Fruit fly (Drosophila melanogaster) whole organism, embryonic: ENCODE data around the gene CG44006.

ENCODE experiments used
- Atf6 ChIP-seq: fragments of 200-800 bp; sonication (Bioruptor generic); IDR thresholded peaks from 2 replicates; pipeline ENCODE4 v1.3.6; 2022; ENCODE audit warnings: missing biosample characterization, missing genetic modification characterization
- Awh ChIP-seq: fragments of 200-800 bp; sonication (Bioruptor generic); IDR thresholded peaks from 2 replicates; pipeline ENCODE4, ENCODE4 v1.3.6; 2022; ENCODE audit warnings: missing biosample characterization, missing genetic modification characterization
- CG10321 ChIP-seq: fragments of 200-800 bp; sonication (Bioruptor generic); IDR thresholded peaks from 2 replicates; pipeline ENCODE4 v1.3.6; 2022; ENCODE audit warnings: missing biosample characterization, missing genetic modification characterization
- CG10543 ChIP-seq: fragments of 200-800 bp; sonication (Bioruptor generic); optimal IDR thresholded peaks from 3 replicates; lab custom pipeline; 2017; ENCODE audit warnings: missing biosample characterization, mild to moderate bottlenecking, missing genetic modification characterization, moderate library complexity
- CG10979 ChIP-seq: fragments of 200-800 bp; sonication (Bioruptor generic); optimal IDR thresholded peaks from 2 replicates; lab custom pipeline; 2018; ENCODE audit warnings: missing biosample characterization, mild to moderate bottlenecking, missing genetic modification characterization, moderate library complexity
- CG12155 ChIP-seq: fragments of 200-800 bp; sonication (Bioruptor generic); optimal IDR thresholded peaks from 3 replicates; lab custom pipeline; 2016; ENCODE audit warnings: missing biosample characterization, missing genetic modification characterization
- CG12391 ChIP-seq: fragments of 200-800 bp; sonication (Bioruptor generic); optimal IDR thresholded peaks from 3 replicates; lab custom pipeline; 2018; ENCODE audit warnings: missing biosample characterization, mild to moderate bottlenecking, missing genetic modification characterization, moderate library complexity
- CG13624 ChIP-seq: fragments of 200-800 bp; sonication (Bioruptor generic); optimal IDR thresholded peaks from 2 replicates; lab custom pipeline; 2016; ENCODE audit warnings: missing biosample characterization, missing genetic modification characterization
- CG18476 ChIP-seq: fragments of 200-800 bp; sonication (Bioruptor generic); optimal IDR thresholded peaks from 2 replicates; lab custom pipeline; 2016; ENCODE audit warnings: missing biosample characterization, mild to moderate bottlenecking, missing genetic modification characterization
- CG2199 ChIP-seq: fragments of 200-800 bp; sonication (Bioruptor generic); IDR thresholded peaks from 3 replicates; pipeline ENCODE4 v1.3.6; 2022; ENCODE audit warnings: missing biosample characterization, missing genetic modification characterization
- CG30403 ChIP-seq: fragments of 200-800 bp; sonication (Bioruptor generic); optimal IDR thresholded peaks from 3 replicates; lab custom pipeline; 2016; ENCODE audit warnings: missing biosample characterization, missing genetic modification characterization
- CG32772 ChIP-seq: fragments of 200-800 bp; sonication (Bioruptor generic); IDR thresholded peaks from 2 replicates; pipeline ENCODE4 v1.3.6; 2022; ENCODE audit warnings: missing biosample characterization, missing genetic modification characterization
- CG34376 ChIP-seq: fragments of 200-800 bp; sonication (Bioruptor generic); optimal IDR thresholded peaks from 2 replicates; lab custom pipeline; 2018; ENCODE audit warnings: missing biosample characterization, mild to moderate bottlenecking, missing genetic modification characterization
- CG42726 ChIP-seq: fragments of 200-800 bp; sonication (Bioruptor generic); IDR thresholded peaks from 2 replicates; pipeline ENCODE4 v1.3.6; 2022; ENCODE audit warnings: missing biosample characterization, missing genetic modification characterization; ENCODE audit not compliant: partially characterized antibody
- CG7372 ChIP-seq: fragments of 200-800 bp; sonication (Bioruptor generic); IDR thresholded peaks from 2 replicates; pipeline ENCODE4 v1.3.6; 2022; ENCODE audit warnings: missing biosample characterization, missing genetic modification characterization
- CG7556 ChIP-seq: fragments of 200-800 bp; sonication (Bioruptor generic); optimal IDR thresholded peaks from 2 replicates; lab custom pipeline; 2017; ENCODE audit warnings: missing biosample characterization, mild to moderate bottlenecking, missing genetic modification characterization
- CG7928 ChIP-seq: fragments of 200-800 bp; sonication (Bioruptor generic); optimal IDR thresholded peaks from 2 replicates; lab custom pipeline; 2017; ENCODE audit warnings: missing biosample characterization, mild to moderate bottlenecking, missing genetic modification characterization
- CG8281 ChIP-seq: fragments of 200-800 bp; sonication (Bioruptor generic); optimal IDR thresholded peaks from 2 replicates; lab custom pipeline; 2018; ENCODE audit warnings: missing biosample characterization, mild to moderate bottlenecking, missing genetic modification characterization, moderate library complexity
- CG8388 ChIP-seq: fragments of 200-800 bp; sonication (Bioruptor generic); optimal IDR thresholded peaks from 2 replicates; lab custom pipeline; 2019; ENCODE audit warnings: missing biosample characterization, mild to moderate bottlenecking, missing genetic modification characterization, moderate library complexity
- CG9727 ChIP-seq: fragments of 200-800 bp; sonication (Bioruptor generic); optimal IDR thresholded peaks from 3 replicates; lab custom pipeline; 2017; ENCODE audit warnings: missing biosample characterization, mild to moderate bottlenecking, missing genetic modification characterization
- CG9817 ChIP-seq: fragments of 200-800 bp; sonication (Bioruptor generic); optimal IDR thresholded peaks from 2 replicates; lab custom pipeline; 2018; ENCODE audit warnings: missing biosample characterization, mild to moderate bottlenecking, missing genetic modification characterization, moderate library complexity
- Dek ChIP-seq: fragments of 200-800 bp; sonication (Bioruptor generic); optimal IDR thresholded peaks from 3 replicates; lab custom pipeline; 2019; ENCODE audit warnings: missing biosample characterization, mild to moderate bottlenecking, missing genetic modification characterization, moderate library complexity
- Dfd ChIP-seq, 2 experiments: fragments of >200 bp; optimal IDR thresholded peaks; 2 replicates each; lab custom pipeline; 2017; ENCODE audit warnings: missing biosample characterization in 2 of 2, missing genetic modification characterization in 2 of 2
- Eip74EF ChIP-seq, 2 experiments: fragments of 200-800 bp in 1 of 2; fragments of >200 bp in 1 of 2; sonication (Bioruptor generic) in 1 of 2; optimal IDR thresholded peaks; 2 replicates each; lab custom pipeline; 2017 to 2019; ENCODE audit warnings: missing biosample characterization in 2 of 2, missing genetic modification characterization in 2 of 2, mild to moderate bottlenecking in 1 of 2, moderate library complexity in 1 of 2
- Fer1 ChIP-seq: fragments of 200-800 bp; sonication (Bioruptor generic); optimal IDR thresholded peaks from 2 replicates; lab custom pipeline; 2017; ENCODE audit warnings: missing biosample characterization, mild to moderate bottlenecking, missing genetic modification characterization
- Gsc ChIP-seq: fragments of 200-800 bp; sonication (Bioruptor generic); IDR thresholded peaks from 2 replicates; pipeline ENCODE4 v1.3.6; 2022; ENCODE audit warnings: missing biosample characterization, missing genetic modification characterization
- Med ChIP-seq: fragments of 200-800 bp; sonication (Bioruptor generic); peaks from one replicate; lab custom pipeline; 2016; ENCODE audit warnings: missing biosample characterization, missing genetic modification characterization, mild to moderate bottlenecking, inconsistent platforms, moderate library complexity
- Nf-YB ChIP-seq: fragments of 200-800 bp; sonication (Bioruptor generic); optimal IDR thresholded peaks from 3 replicates; lab custom pipeline; 2019; ENCODE audit warnings: missing biosample characterization, mild to moderate bottlenecking, missing genetic modification characterization, moderate library complexity
- Oaz ChIP-seq: fragments of 200-800 bp; sonication (Bioruptor generic); IDR thresholded peaks from 2 replicates; pipeline ENCODE4 v1.3.6; 2022; ENCODE audit warnings: missing biosample characterization, missing genetic modification characterization
- Scr ChIP-seq: fragments of 200-800 bp; sonication (Bioruptor generic); IDR thresholded peaks from 2 replicates; pipeline ENCODE4 v1.3.6; 2022; ENCODE audit warnings: missing biosample characterization, missing genetic modification characterization; ENCODE audit not compliant: partially characterized antibody
- Sin3A ChIP-seq: fragments of >200 bp; optimal IDR thresholded peaks from 2 replicates; lab custom pipeline; 2018
- Stat92E ChIP-seq, 3 experiments: fragments of >200 bp in 2 of 3; fragments of 200-800 bp in 1 of 3; sonication (Bioruptor generic) in 1 of 3; optimal IDR thresholded peaks; 2 replicates each; lab custom pipeline; 2017 to 2019; ENCODE audit warnings: missing biosample characterization in 3 of 3, missing genetic modification characterization in 3 of 3, mild to moderate bottlenecking in 1 of 3, moderate library complexity in 1 of 3
- ac ChIP-seq: fragments of 200-800 bp; sonication (Bioruptor generic); optimal IDR thresholded peaks from 3 replicates; lab custom pipeline; 2017; ENCODE audit warnings: missing biosample characterization, mild to moderate bottlenecking, missing genetic modification characterization
- bbx ChIP-seq: fragments of 200-800 bp; sonication (Bioruptor generic); IDR thresholded peaks from 2 replicates; pipeline ENCODE4 v1.3.6; 2022; ENCODE audit warnings: missing biosample characterization, missing genetic modification characterization; ENCODE audit not compliant: partially characterized antibody
- bsh ChIP-seq, 2 experiments: fragments of 200-800 bp; sonication (Bioruptor generic); optimal IDR thresholded peaks; 2 replicates each; lab custom pipeline; 2017 to 2018; ENCODE audit warnings: mild to moderate bottlenecking in 2 of 2, missing biosample characterization in 2 of 2, missing genetic modification characterization in 2 of 2, moderate library complexity in 1 of 2
- cas ChIP-seq: fragments of 200-800 bp; sonication (Bioruptor generic); IDR thresholded peaks from 2 replicates; pipeline ENCODE4 v1.3.6; 2022; ENCODE audit warnings: missing biosample characterization, missing genetic modification characterization
- cwo ChIP-seq: fragments of 200-800 bp; sonication (Bioruptor generic); optimal IDR thresholded peaks from 3 replicates; lab custom pipeline; 2017; ENCODE audit warnings: missing biosample characterization, missing genetic modification characterization, mild to moderate bottlenecking, moderate library complexity, missing genetic modification reagents
- dpn ChIP-seq, 2 experiments: fragments of 200-800 bp; sonication (Bioruptor generic); optimal IDR thresholded peaks; 3 replicates each; lab custom pipeline; 2016; ENCODE audit warnings: missing biosample characterization in 2 of 2, missing genetic modification characterization in 2 of 2
- eyg ChIP-seq: fragments of 200-800 bp; sonication (Bioruptor generic); optimal IDR thresholded peaks from 3 replicates; lab custom pipeline; 2016; ENCODE audit warnings: missing biosample characterization, missing genetic modification characterization
- grau ChIP-seq: fragments of 200-800 bp; optimal IDR thresholded peaks from 3 replicates; lab custom pipeline; 2019; ENCODE audit warnings: missing biosample characterization, mild to moderate bottlenecking, missing genetic modification characterization, moderate library complexity
- insv ChIP-seq, 2 experiments: fragments of 200-800 bp; sonication (Bioruptor generic); optimal IDR thresholded peaks; 3 replicates each; lab custom pipeline; 2016 to 2018; ENCODE audit warnings: missing biosample characterization in 2 of 2, missing genetic modification characterization in 2 of 2
- lilli ChIP-seq: fragments of 200-800 bp; sonication (Bioruptor generic); optimal IDR thresholded peaks from 3 replicates; lab custom pipeline; 2016; ENCODE audit warnings: missing biosample characterization, missing genetic modification characterization
- nerfin-1 ChIP-seq: fragments of 200-800 bp; sonication (Bioruptor generic); optimal IDR thresholded peaks from 3 replicates; lab custom pipeline; 2019; ENCODE audit warnings: missing biosample characterization, mild to moderate bottlenecking, missing genetic modification characterization, moderate library complexity
- repo ChIP-seq: fragments of 200-800 bp; sonication (Bioruptor generic); optimal IDR thresholded peaks from 2 replicates; lab custom pipeline; 2016; ENCODE audit warnings: missing biosample characterization, missing genetic modification characterization
- twi ChIP-seq: fragments of 200-800 bp; optimal IDR thresholded peaks from 2 replicates; lab custom pipeline; 2019; ENCODE audit warnings: missing biosample characterization, mild to moderate bottlenecking, missing genetic modification characterization, moderate library complexity
- wek ChIP-seq: fragments of 200-800 bp; sonication (Bioruptor generic); optimal IDR thresholded peaks from 3 replicates; lab custom pipeline; 2018; ENCODE audit warnings: missing biosample characterization, mild to moderate bottlenecking, missing genetic modification characterization, moderate library complexity
- zfh1 ChIP-seq: fragments of 200-800 bp; sonication (Bioruptor generic); IDR thresholded peaks from 3 replicates; pipeline ENCODE4 v1.3.6; 2022; ENCODE audit warnings: missing biosample characterization, missing genetic modification characterization

The CG44006 gene

DNA sequence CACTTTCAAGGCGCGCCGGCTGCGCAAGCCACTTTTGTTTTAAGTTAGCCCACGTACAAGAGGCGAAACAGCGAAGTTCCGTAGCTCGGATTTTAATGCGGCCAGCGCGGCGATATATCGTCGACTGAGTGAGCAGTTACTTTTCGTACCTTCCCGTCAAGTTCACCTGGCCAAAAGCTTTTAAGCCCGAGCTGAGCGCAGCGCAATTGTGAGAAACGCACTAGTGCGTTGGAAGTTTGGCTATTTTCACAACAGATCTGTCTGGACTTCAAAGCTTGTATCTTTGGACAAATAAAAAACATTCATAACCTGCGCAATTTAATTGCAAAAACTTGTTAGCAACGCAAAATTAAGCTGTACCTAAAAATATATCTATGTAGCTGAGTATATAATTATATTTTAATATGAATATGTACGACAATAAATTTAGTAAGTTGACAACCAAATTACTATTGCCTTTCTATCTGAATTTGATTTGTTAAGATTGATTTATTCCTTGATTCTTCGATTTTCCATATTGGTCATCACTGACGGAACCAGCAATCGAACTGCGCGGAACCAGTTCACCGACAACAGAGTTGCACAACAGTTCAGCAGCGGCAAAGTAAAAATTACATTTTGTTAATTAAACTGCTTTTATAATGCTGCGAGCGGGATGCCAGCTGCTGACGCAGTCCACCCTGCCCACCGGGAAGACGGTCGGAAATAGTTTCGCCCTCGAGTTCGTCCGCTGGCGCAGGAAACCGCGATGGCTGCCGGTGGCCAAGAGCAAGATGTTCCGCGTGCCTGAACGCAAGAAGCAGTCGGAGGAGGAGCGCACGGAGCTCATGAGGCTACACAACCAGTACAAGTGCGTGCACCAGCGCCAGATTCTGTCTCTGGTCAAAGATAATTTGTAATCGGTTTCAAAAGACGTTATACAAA, 36.3 kb upstream of the CG44006 start, which contains the start of the genes CG13698 and mRpS26 (continued):
- peak; percentile 48 for TF ChIP-seq CG13624 (GFP tag; lab: Kevin White, UChicago)
- TF ChIP-seq zfh1 (GFP tag; lab: Robert Waterston, UW): no peak; the same call in 2 of the 3 replicates
- no peak for TF ChIP-seq Scr (GFP tag; lab: Robert Waterston, UW)
- no peak for TF ChIP-seq ac (GFP tag; lab: Kevin White, UChicago)
- peak; percentile 48; the same call in 1 of the 2 replicates for TF ChIP-seq CG42726 (GFP tag; lab: Robert Waterston, UW)
- no peak for TF ChIP-seq Oaz
- TF ChIP-seq CG7372 (GFP tag; lab: Robert Waterston, UW): peak; percentile 69
- no peak for TF ChIP-seq Stat92E (GFP tag; optimal IDR thresholded peaks at IDR 0.05; lab: Kevin White, UChicago)
- TF ChIP-seq CG12155: peak; percentile 61
- peak; percentile 66 for TF ChIP-seq Atf6 (GFP tag; lab: Robert Waterston, UW)
- TF ChIP-seq CG10321 (GFP tag; lab: Robert Waterston, UW): no peak
- TF ChIP-seq CG2199 (GFP tag; lab: Robert Waterston, UW): peak; percentile 71; the same call in 2 of the 3 replicates
- peak; percentile 77 for TF ChIP-seq CG9817
- TF ChIP-seq lilli (GFP tag; lab: Kevin White, UChicago): peak; percentile 71
- peak; percentile 67 for TF ChIP-seq CG34376 (GFP tag; lab: Kevin White, UChicago)
- peak; percentile 49 for TF ChIP-seq Nf-YB (GFP tag; lab: Kevin White, UChicago)
- no peak for TF ChIP-seq insv (GFP tag; optimal IDR thresholded peaks at IDR 0.05; lab: Kevin White, UChicago)
- TF ChIP-seq CG8388 (GFP tag; lab: Kevin White, UChicago): peak; percentile 57
- TF ChIP-seq CG8281: peak; percentile 45
- TF ChIP-seq Fer1 (GFP tag; lab: Kevin White, UChicago): peak; percentile 71
- 0 out of 2 replicates have a peak, but pooled peaks have one; percentile 36 for TF ChIP-seq Awh (GFP tag; lab: Robert Waterston, UW)
- TF ChIP-seq bbx (GFP tag; lab: Robert Waterston, UW): peak; percentile 67
- TF ChIP-seq bsh (GFP tag; optimal IDR thresholded peaks at IDR 0.05; lab: Kevin White, UChicago): peak in 1 of 2 experiments; percentile 71
- TF ChIP-seq eyg: no peak
- TF ChIP-seq Dek (tag; lab: Kevin White, UChicago): peak; percentile 73
- peak; percentile 52 for TF ChIP-seq CG10979 (tag; lab: Kevin White, UChicago)
- TF ChIP-seq Med (GFP tag; lab: Kevin White, UChicago): peak; percentile 70
- no peak for TF ChIP-seq Gsc (GFP tag; lab: Robert Waterston, UW)
- TF ChIP-seq cas: 0 out of 2 replicates have a peak, but pooled peaks have one; percentile 25
- peak; percentile 53 for TF ChIP-seq cwo (GFP tag; lab: Kevin White, UChicago)
- peak; percentile 47 for TF ChIP-seq nerfin-1 (tag; lab: Kevin White, UChicago)
- TF ChIP-seq twi (tag; lab: Kevin White, UChicago): peak; percentile 56
- no peak for TF ChIP-seq wek (GFP tag; lab: Kevin White, UChicago)
- peak; percentile 54 to 80 for TF ChIP-seq dpn (GFP tag; optimal IDR thresholded peaks at IDR 0.05; lab: Kevin White, UChicago)
- peak; percentile 24 for TF ChIP-seq CG7928 (GFP tag; lab: Kevin White, UChicago)
- no peak for TF ChIP-seq Dfd (GFP tag; optimal IDR thresholded peaks at IDR 0.05; lab: Kevin White, UChicago)
- TF ChIP-seq CG12391: peak; percentile 86
- peak; percentile 42; the same call in 1 of the 2 replicates for TF ChIP-seq CG32772 (GFP tag; lab: Robert Waterston, UW)
- peak; percentile 89 for TF ChIP-seq CG30403 (GFP tag; lab: Kevin White, UChicago)
- TF ChIP-seq Sin3A (lab: Kevin White, UChicago): peak; percentile 54
- peak; percentile 71 for TF ChIP-seq CG7556 (GFP tag; lab: Kevin White, UChicago)
- peak; percentile 80 for TF ChIP-seq CG10543 (GFP tag; lab: Kevin White, UChicago)
- TF ChIP-seq CG18476 (GFP tag; lab: Kevin White, UChicago): peak; percentile 14
- TF ChIP-seq repo (GFP tag; lab: Kevin White, UChicago): peak; percentile 10
- no peak for TF ChIP-seq Eip74EF (GFP tag; optimal IDR thresholded peaks at IDR 0.05; lab: Kevin White, UChicago)
- TF ChIP-seq CG9727 (GFP tag; lab: Kevin White, UChicago): peak; percentile 68
- TF ChIP-seq grau (tag; lab: Kevin White, UChicago): peak; percentile 76
